Worm (Caenorhabditis elegans): ENCODE measurements around the gene srh-141.

ce11 chrV:16407663-16408062, 36.1 kb upstream of the srh-141 start, which contains the start of gene F26D2.3:
- TF ChIP-seq B0261.1 (tag; optimal IDR thresholded peaks at IDR 0.05) (no peak), F57A8.1 (GFP tag; optimal IDR thresholded peaks at IDR 0.05) (no peak), unc-62 (GFP tag; optimal IDR thresholded peaks at IDR 0.05) (no peak), lsl-1 (GFP tag; optimal IDR thresholded peaks at IDR 0.05) (no peak), ztf-22 (GFP tag; optimal IDR thresholded peaks at IDR 0.05) (no peak), K12H6.12 (tag; optimal IDR thresholded peaks at IDR 0.05) (no peak), ceh-91 (GFP tag; IDR thresholded peaks at IDR 0.05) (no peak), hmg-1.2 (GFP tag; IDR thresholded peaks at IDR 0.05) (no peak), snpc-3.4 (tag; optimal IDR thresholded peaks at IDR 0.05) (no peak), D2030.7 (GFP tag; IDR thresholded peaks at IDR 0.05) (no peak)

Measured in whole organism, young adult.